Fruit fly (Drosophila melanogaster): ENCODE data around the gene CG18585.

CG18585 gene

dm6 chr2L:7641606-7642190 is 49.2 kb downstream of the CG18585 start (continued):
- TF ChIP-seq CG15479 (GFP tag; optimal IDR thresholded peaks at IDR 0.05) (no peak), unc-4 (GFP tag; IDR thresholded peaks at IDR 0.05; ENCODE audit: partially characterized antibody) (no peak), CG11560 (tag; IDR thresholded peaks at IDR 0.05) (peak; percentile 77), CG18262 (tag; optimal IDR thresholded peaks at IDR 0.05) (no peak), tup (GFP tag; optimal IDR thresholded peaks at IDR 0.05) (no peak), hth (optimal IDR thresholded peaks at IDR 0.05) (no peak), YL-1 (GFP tag; optimal IDR thresholded peaks at IDR 0.05) (no peak), CG8388 (GFP tag; optimal IDR thresholded peaks at IDR 0.05) (peak; percentile 61), rib (GFP tag; IDR thresholded peaks at IDR 0.05) (peak; percentile 66; the same call in 1 of the 2 replicates), ham (GFP tag; IDR thresholded peaks at IDR 0.05) (peak; percentile 75; the same call in 1 of the 2 replicates), CG10267 (tag; optimal IDR thresholded peaks at IDR 0.05) (no peak), CG8359 (GFP tag; optimal IDR thresholded peaks at IDR 0.05; ENCODE audit: borderline replicate concordance) (no peak), CG7745 (tag; optimal IDR thresholded peaks at IDR 0.05) (no peak), CG6254 (GFP tag; optimal IDR thresholded peaks at IDR 0.05) (no peak), CG10209 (GFP tag; optimal IDR thresholded peaks at IDR 0.05) (peak; percentile 79), nmo (GFP tag; optimal IDR thresholded peaks at IDR 0.05) (no peak), Oli (tag; optimal IDR thresholded peaks at IDR 0.05) (peak; percentile 58), ken (GFP tag; IDR thresholded peaks at IDR 0.05) (peak; percentile 94), emc (GFP tag; optimal IDR thresholded peaks at IDR 0.05) (no peak), lola (GFP tag; optimal IDR thresholded peaks at IDR 0.05) (no peak), ase (GFP tag; IDR thresholded peaks at IDR 0.05) (peak; percentile 85), esg (GFP tag; conservative IDR thresholded peaks at IDR 0.05) (peak; percentile 69), CG18764 (GFP tag; optimal IDR thresholded peaks at IDR 0.05) (no peak), Mad (GFP tag; optimal IDR thresholded peaks at IDR 0.05) (peak; percentile 73), Abd-B (GFP tag; optimal IDR thresholded peaks at IDR 0.05) (no peak), Dip3 (GFP tag; optimal IDR thresholded peaks at IDR 0.05) (peak; percentile 88), wek (GFP tag; optimal IDR thresholded peaks at IDR 0.05) (no peak), CG11723 (GFP tag; optimal IDR thresholded peaks at IDR 0.05) (peak; percentile 63), CG12744 (GFP tag; optimal IDR thresholded peaks at IDR 0.05) (peak; percentile 60), repo (GFP tag; optimal IDR thresholded peaks at IDR 0.05) (no peak), fd3F (GFP tag; optimal IDR thresholded peaks at IDR 0.05) (no peak), Opbp (GFP tag; IDR thresholded peaks at IDR 0.05; ENCODE audit: partially characterized antibody) (peak; percentile 42; the same call in 1 of the 3 replicates), Dbx (GFP tag; IDR thresholded peaks at IDR 0.05) (peak; percentile 89), Ravus (GFP tag; IDR thresholded peaks at IDR 0.05) (no peak; the same call in 1 of the 2 replicates), zfh1 (GFP tag; IDR thresholded peaks at IDR 0.05) (peak; percentile 89), CG4730 (GFP tag; IDR thresholded peaks at IDR 0.05) (peak; percentile 75), pfk (GFP tag; optimal IDR thresholded peaks at IDR 0.05) (no peak), Scr (GFP tag; IDR thresholded peaks at IDR 0.05; ENCODE audit: partially characterized antibody) (no peak), E2f1 (GFP tag; IDR thresholded peaks at IDR 0.05) (peak; percentile 59), Hr3 (GFP tag; optimal IDR thresholded peaks at IDR 0.05) (peak; percentile 84), CG12219 (GFP tag; optimal IDR thresholded peaks at IDR 0.05) (peak; percentile 69), CG8944 (GFP tag; optimal IDR thresholded peaks at IDR 0.05) (peak; percentile 92), CG1024 (GFP tag; IDR thresholded peaks at IDR 0.05) (peak; percentile 76), Atf3 (GFP tag; optimal IDR thresholded peaks at IDR 0.05) (no peak), mirr (GFP tag; optimal IDR thresholded peaks at IDR 0.05) (no peak), fd102C (GFP tag; optimal IDR thresholded peaks at IDR 0.05) (peak; percentile 87), CG13424 (tag; optimal IDR thresholded peaks at IDR 0.05) (peak; percentile 68), D19B (GFP tag; optimal IDR thresholded peaks at IDR 0.05) (no peak), BEAF-32 (GFP tag; optimal IDR thresholded peaks at IDR 0.05) (no peak), CG10366 (GFP tag; IDR thresholded peaks at IDR 0.05) (peak; percentile 82)

All from whole organism, embryonic.